Fruit fly (Drosophila melanogaster): ENCODE results near the gene Sec61gamma.

The Sec61gamma gene

dm6 chrX:19642819-19643504, at the start of gene Sec61gamma, which contains the start of gene CG12237:
Gene Sec61gamma, plus strand, starts transcription at chrX:19643327.
Gene CG12237, minus strand, starts transcription at chrX:19642869.
- TF ChIP-seq CG34367 (tag; optimal IDR thresholded peaks at IDR 0.05) (peak; percentile 0), Ets98B (GFP tag; IDR thresholded peaks at IDR 0.05) (peak; percentile 42; the same call in 1 of the 2 replicates), CG13204 (GFP tag; optimal IDR thresholded peaks at IDR 0.05) (no peak), Pif1A (GFP tag; optimal IDR thresholded peaks at IDR 0.05) (no peak), Snoo (tag; optimal IDR thresholded peaks at IDR 0.05) (peak; percentile 13)

dm6 chrX:19595862-19596261, 47.3 kb upstream of the Sec61gamma start:
- no peak for TF ChIP-seq Ets98B (GFP tag; IDR thresholded peaks at IDR 0.05)
- TF ChIP-seq EcR (GFP tag; optimal IDR thresholded peaks at IDR 0.05), result no peak
- TF ChIP-seq CG17806 (tag; optimal IDR thresholded peaks at IDR 0.05), result no peak
- TF ChIP-seq CG14655 (GFP tag; optimal IDR thresholded peaks at IDR 0.05), result no peak
- no peak for TF ChIP-seq CG13204 (GFP tag; optimal IDR thresholded peaks at IDR 0.05)
- no peak for TF ChIP-seq fd96Ca (GFP tag; IDR thresholded peaks at IDR 0.05)
- no peak for TF ChIP-seq D1 (tag; optimal IDR thresholded peaks at IDR 0.05)
- no peak for TF ChIP-seq CG8301 (tag; optimal IDR thresholded peaks at IDR 0.05)
- TF ChIP-seq CG8159 (tag; optimal IDR thresholded peaks at IDR 0.05), result no peak
- no peak for TF ChIP-seq CG12605 (GFP tag; IDR thresholded peaks at IDR 0.05)
- no peak for TF ChIP-seq gl (tag; optimal IDR thresholded peaks at IDR 0.05)
- no peak for TF ChIP-seq CG10348 (GFP tag; IDR thresholded peaks at IDR 0.05)
- TF ChIP-seq Pif1B (GFP tag; optimal IDR thresholded peaks at IDR 0.05), result no peak
- TF ChIP-seq rn (GFP tag; IDR thresholded peaks at IDR 0.05), result no peak
- TF ChIP-seq Pif1A (GFP tag; optimal IDR thresholded peaks at IDR 0.05), result no peak
- no peak for TF ChIP-seq CG15710 (tag; optimal IDR thresholded peaks at IDR 0.05)

- no peak for TF ChIP-seq D1 (tag; optimal IDR thresholded peaks at IDR 0.05)
- peak; percentile 73 for TF ChIP-seq gl (tag; optimal IDR thresholded peaks at IDR 0.05)
- TF ChIP-seq CG17806 (tag; optimal IDR thresholded peaks at IDR 0.05), result peak; percentile 28
- no peak for TF ChIP-seq EcR (GFP tag; optimal IDR thresholded peaks at IDR 0.05)
- TF ChIP-seq CG12605 (GFP tag; IDR thresholded peaks at IDR 0.05), result peak; percentile 79
- peak; percentile 47 for TF ChIP-seq CG8301 (tag; optimal IDR thresholded peaks at IDR 0.05)
- peak; percentile 3 for TF ChIP-seq CG9948 (tag; optimal IDR thresholded peaks at IDR 0.05)
- TF ChIP-seq Snoo (tag; optimal IDR thresholded peaks at IDR 0.05), result peak; percentile 93
- peak; percentile 92 for TF ChIP-seq CG4496 (GFP tag; IDR thresholded peaks at IDR 0.05)
- TF ChIP-seq CG32121 (GFP tag; IDR thresholded peaks at IDR 0.05), result no peak
- no peak for TF ChIP-seq CG10348 (GFP tag; IDR thresholded peaks at IDR 0.05)
- TF ChIP-seq Pif1A (GFP tag; optimal IDR thresholded peaks at IDR 0.05), result peak; percentile 85
- peak; percentile 63 for TF ChIP-seq CG8159 (tag; optimal IDR thresholded peaks at IDR 0.05)
- TF ChIP-seq Ets98B (GFP tag; IDR thresholded peaks at IDR 0.05), result peak; percentile 41
- peak; percentile 78 for TF ChIP-seq Pif1B (GFP tag; optimal IDR thresholded peaks at IDR 0.05)
- peak; percentile 60 for TF ChIP-seq CG14655 (GFP tag; optimal IDR thresholded peaks at IDR 0.05)
- peak; percentile 73 for TF ChIP-seq CG13204 (GFP tag; optimal IDR thresholded peaks at IDR 0.05)
- no peak for TF ChIP-seq rn (GFP tag; IDR thresholded peaks at IDR 0.05)
- peak; percentile 67 for TF ChIP-seq CG15710 (tag; optimal IDR thresholded peaks at IDR 0.05)
- peak; percentile 78 for TF ChIP-seq CG34367 (tag; optimal IDR thresholded peaks at IDR 0.05)
- no peak for TF ChIP-seq fd96Ca (GFP tag; IDR thresholded peaks at IDR 0.05)
These were observed 45.3 kb upstream of the Sec61gamma start, which contains the start of gene RpS10b for dm6 chrX:19597684-19598363. Gene RpS10b, plus strand, starts transcription at chrX:19598031.

dm6 chrX:19598503-19598902, 44.6 kb upstream of the Sec61gamma start:
- TF ChIP-seq CG10348 (GFP tag; IDR thresholded peaks at IDR 0.05) (no peak), CG17806 (tag; optimal IDR thresholded peaks at IDR 0.05) (no peak), D1 (tag; optimal IDR thresholded peaks at IDR 0.05) (no peak), CG4496 (GFP tag; IDR thresholded peaks at IDR 0.05) (no peak), Snoo (tag; optimal IDR thresholded peaks at IDR 0.05) (no peak), CG8159 (tag; optimal IDR thresholded peaks at IDR 0.05) (no peak), Ets98B (GFP tag; IDR thresholded peaks at IDR 0.05) (no peak), EcR (GFP tag; optimal IDR thresholded peaks at IDR 0.05) (no peak), CG15710 (tag; optimal IDR thresholded peaks at IDR 0.05) (no peak), Pif1B (GFP tag; optimal IDR thresholded peaks at IDR 0.05) (no peak), CG8301 (tag; optimal IDR thresholded peaks at IDR 0.05) (no peak), gl (tag; optimal IDR thresholded peaks at IDR 0.05) (no peak), CG34367 (tag; optimal IDR thresholded peaks at IDR 0.05) (no peak), CG9948 (tag; optimal IDR thresholded peaks at IDR 0.05) (no peak), Pif1A (GFP tag; optimal IDR thresholded peaks at IDR 0.05) (no peak), CG14655 (GFP tag; optimal IDR thresholded peaks at IDR 0.05) (no peak), CG12605 (GFP tag; IDR thresholded peaks at IDR 0.05) (no peak), CG32121 (GFP tag; IDR thresholded peaks at IDR 0.05) (no peak)

- no peak for TF ChIP-seq EcR (GFP tag; optimal IDR thresholded peaks at IDR 0.05)
- no peak for TF ChIP-seq CG8159 (tag; optimal IDR thresholded peaks at IDR 0.05)
- TF ChIP-seq fd96Ca (GFP tag; IDR thresholded peaks at IDR 0.05), result no peak
- TF ChIP-seq CG8301 (tag; optimal IDR thresholded peaks at IDR 0.05), result no peak
- TF ChIP-seq rn (GFP tag; IDR thresholded peaks at IDR 0.05), result no peak
- TF ChIP-seq CG15710 (tag; optimal IDR thresholded peaks at IDR 0.05), result no peak
- TF ChIP-seq CG13204 (GFP tag; optimal IDR thresholded peaks at IDR 0.05), result no peak
- TF ChIP-seq CG9948 (tag; optimal IDR thresholded peaks at IDR 0.05), result no peak
- TF ChIP-seq CG32121 (GFP tag; IDR thresholded peaks at IDR 0.05), result no peak
- no peak for TF ChIP-seq CG12605 (GFP tag; IDR thresholded peaks at IDR 0.05)
- no peak for TF ChIP-seq CG17806 (tag; optimal IDR thresholded peaks at IDR 0.05)
- TF ChIP-seq CG10348 (GFP tag; IDR thresholded peaks at IDR 0.05), result no peak
- TF ChIP-seq D1 (tag; optimal IDR thresholded peaks at IDR 0.05), result no peak
These were observed 41.5 kb upstream of the Sec61gamma start, which contains the start of gene CG14220 for dm6 chrX:19601644-19602043. Gene CG14220, minus strand, starts transcription at chrX:19601851.
